Fruit fly (Drosophila melanogaster) S2 (cell line): ENCODE results near the gene lsn.

ENCODE experiments used
- CG8478 ChIP-seq: fragments of >200 bp; optimal IDR thresholded peaks from 2 replicates; lab custom pipeline; 2018
- CTCF ChIP-seq, 2 experiments: fragments of >200 bp; optimal IDR thresholded peaks; 2 replicates each; lab custom pipeline; 2018

DNA sequence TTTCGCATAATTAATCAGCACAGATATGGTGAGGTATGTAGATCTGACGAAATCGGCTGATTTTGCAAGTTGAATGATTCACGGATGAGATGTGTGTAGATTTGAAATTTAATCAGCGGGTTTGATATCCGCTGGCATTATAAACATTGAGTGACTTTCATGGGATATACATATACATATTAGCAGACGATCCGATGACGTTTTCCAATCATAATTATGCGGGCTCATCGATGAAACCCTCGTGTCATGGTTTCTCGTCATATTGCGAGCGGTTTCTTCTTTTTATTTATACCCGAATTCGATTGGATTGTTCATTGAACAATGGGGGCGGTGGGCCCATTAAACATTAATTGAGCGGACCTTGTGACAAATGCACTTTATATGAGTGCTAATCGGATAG lies 484 bp upstream of the lsn start:
- TF ChIP-seq CG8478 (lab: Kevin White, UChicago) (no peak), CTCF (optimal IDR thresholded peaks at IDR 0.05; lab: Kevin White, UChicago) (no peak)
